Worm (Caenorhabditis elegans) whole organism, midembryonic: ENCODE data around the gene gnrr-2.

ENCODE experiments used
- T22C8.4 ChIP-seq: fragments of 200-800 bp; sonication (Bioruptor generic); IDR thresholded peaks from 2 replicates; pipeline ENCODE4 v1.3.6; 2022; ENCODE audit warnings: missing genetic modification characterization, missing compliant biosample characterization
- cog-1 ChIP-seq: sonication (generic microtip); optimal IDR thresholded peaks from 2 replicates; lab custom pipeline; 2016; ENCODE audit warnings: missing genetic modification characterization, missing compliant biosample characterization
- klf-2 ChIP-seq: fragments of 200-800 bp; sonication (Bioruptor generic); conservative IDR thresholded peaks from 2 replicates; pipeline ENCODE4 v1.3.6; 2022; ENCODE audit warnings: missing genetic modification reagents, missing genetic modification characterization, missing compliant biosample characterization
- med-1 ChIP-seq: sonication (generic microtip); optimal IDR thresholded peaks from 2 replicates; lab custom pipeline; 2017; ENCODE audit warnings: missing genetic modification characterization, mild to moderate bottlenecking, missing compliant biosample characterization, antibody characterized with exemption, missing genetic modification reagents; ENCODE audit not compliant: insufficient read depth
- tab-1 ChIP-seq: fragments of 200-800 bp; sonication (Bioruptor generic); IDR thresholded peaks from 2 replicates; pipeline ENCODE4 v1.3.6; 2022; ENCODE audit warnings: missing genetic modification characterization, missing compliant biosample characterization
- ztf-23 ChIP-seq: fragments of 200-800 bp; sonication (Bioruptor generic); IDR thresholded peaks from 2 replicates; pipeline ENCODE4 v1.3.6; 2022; ENCODE audit warnings: missing genetic modification reagents, missing genetic modification characterization, missing compliant biosample characterization

DNA sequence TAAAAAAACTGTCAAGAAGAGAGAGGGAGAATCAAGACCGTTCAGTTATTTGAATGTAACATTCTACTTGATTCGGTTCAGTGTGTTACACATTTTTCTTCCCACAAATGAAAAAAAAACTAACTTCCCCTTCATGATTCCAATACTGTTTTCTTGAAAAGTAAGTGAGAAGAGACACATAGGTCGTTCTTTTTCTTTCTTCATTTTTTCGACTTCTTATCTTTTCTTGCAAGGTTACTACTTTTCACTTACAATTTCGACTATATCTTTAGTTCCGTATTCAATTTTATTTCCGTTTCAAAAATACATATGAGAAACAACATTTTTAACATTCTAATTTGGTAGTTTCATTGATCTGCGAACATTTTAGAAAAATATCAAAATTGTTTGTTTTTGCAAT is 30.4 kb downstream of the gnrr-2 start:
- TF ChIP-seq cog-1 (tag; lab: Kevin White, UChicago) (no peak), T22C8.4 (GFP tag; lab: Robert Waterston, UW) (no peak), klf-2 (no peak), ztf-23 (no peak), med-1 (GFP tag; lab: Kevin White, UChicago) (no peak), tab-1 (GFP tag; lab: Robert Waterston, UW) (no peak)
